Worm (Caenorhabditis elegans) whole organism, L4 larva: Measurements from ENCODE around the gene cpi-1.
A peak's percentile ranks its signal among the peaks of the same experiment; 100 is the strongest.

ENCODE experiments used
- D1046.2 ChIP-seq: fragments of 200-800 bp; sonication (Bioruptor generic); IDR thresholded peaks from 2 replicates; pipeline ENCODE4 v1.3.6; 2022; ENCODE audit warnings: missing genetic modification characterization, missing compliant biosample characterization
- T20F7.1 ChIP-seq: fragments of 200-800 bp; sonication (Bioruptor generic); optimal IDR thresholded peaks from 2 replicates; lab custom pipeline; 2018; ENCODE audit warnings: mild to moderate bottlenecking, missing genetic modification characterization, missing compliant biosample characterization
- arid-1 ChIP-seq: fragments of 200-800 bp; sonication (Bioruptor generic); conservative IDR thresholded peaks from 2 replicates; pipeline ENCODE4 v1.3.6; 2022; ENCODE audit warnings: missing genetic modification reagents, missing genetic modification characterization, missing compliant biosample characterization
- attf-4 ChIP-seq: sonication (generic microtip); optimal IDR thresholded peaks from 3 replicates; lab custom pipeline; 2017; ENCODE audit warnings: missing biosample characterization, missing genetic modification characterization
- ceh-28 ChIP-seq: fragments of 150-350 bp; optimal IDR thresholded peaks from 2 replicates; lab custom pipeline; 2014; ENCODE audit warnings: missing biosample characterization, missing genetic modification reagents, missing genetic modification characterization
- ceh-82 ChIP-seq: sonication (generic microtip); optimal IDR thresholded peaks from 2 replicates; lab custom pipeline; 2017; ENCODE audit warnings: missing biosample characterization, missing genetic modification characterization
- cey-2 ChIP-seq: sonication (generic microtip); optimal IDR thresholded peaks from 3 replicates; lab custom pipeline; 2017; ENCODE audit warnings: missing genetic modification characterization, mild to moderate bottlenecking, missing compliant biosample characterization, antibody characterized with exemption, borderline replicate concordance; ENCODE audit not compliant: insufficient read depth
- daf-16 ChIP-seq, 3 experiments: sonication (generic microtip); optimal IDR thresholded peaks; 2 replicates each; lab custom pipeline; 2016 to 2017; ENCODE audit warnings: missing genetic modification characterization in 3 of 3, missing genetic modification reagents in 3 of 3, mild to moderate bottlenecking in 2 of 3, missing compliant biosample characterization in 2 of 3, missing biosample characterization in 1 of 3, moderate library complexity in 1 of 3
- daf-8 ChIP-seq: fragments of 200-800 bp; sonication (Bioruptor generic); IDR thresholded peaks from 2 replicates; pipeline ENCODE4 v1.3.6; 2022; ENCODE audit warnings: missing genetic modification characterization, missing compliant biosample characterization
- dmd-8 ChIP-seq: fragments of 200-800 bp; sonication (Bioruptor generic); IDR thresholded peaks from 2 replicates; pipeline ENCODE4 v1.3.6; 2022; ENCODE audit warnings: missing genetic modification characterization, missing compliant biosample characterization
- egl-43 ChIP-seq: fragments of 200-800 bp; sonication (Bioruptor generic); IDR thresholded peaks from 2 replicates; pipeline ENCODE4 v1.3.6; 2022; ENCODE audit warnings: missing genetic modification reagents, missing genetic modification characterization, missing compliant biosample characterization
- hif-1 ChIP-seq, 2 experiments: sonication (generic microtip); optimal IDR thresholded peaks; 2 replicates each; lab custom pipeline; 2016 to 2017; ENCODE audit warnings: missing compliant biosample characterization in 2 of 2, missing genetic modification characterization in 2 of 2, missing genetic modification reagents in 2 of 2, missing genotype in 2 of 2, mild to moderate bottlenecking in 1 of 2
- hmg-1.1 ChIP-seq: fragments of 200-800 bp; sonication (Bioruptor generic); IDR thresholded peaks from 2 replicates; pipeline ENCODE4 v1.3.6; 2022; ENCODE audit warnings: missing genetic modification reagents, missing genetic modification characterization, missing compliant biosample characterization
- jun-1 ChIP-seq: fragments of 150-350 bp; optimal IDR thresholded peaks from 2 replicates; lab custom pipeline; 2014; ENCODE audit warnings: missing biosample characterization, missing genetic modification reagents, missing genetic modification characterization
- lim-7 ChIP-seq: fragments of 200-800 bp; sonication (Bioruptor generic); IDR thresholded peaks from 2 replicates; pipeline ENCODE4 v1.3.6; 2022; ENCODE audit warnings: missing genetic modification characterization, missing compliant biosample characterization
- lin-1 ChIP-seq: fragments of 200-800 bp; sonication (Bioruptor generic); IDR thresholded peaks from 2 replicates; pipeline ENCODE4 v1.3.6; 2022; ENCODE audit warnings: missing genetic modification reagents, missing genetic modification characterization, missing compliant biosample characterization
- lin-15B ChIP-seq: fragments of 150-350 bp; sonication (generic microtip); optimal IDR thresholded peaks from 3 replicates; lab custom pipeline; 2014; ENCODE audit warnings: missing biosample characterization, missing genetic modification characterization
- lin-29 ChIP-seq: fragments of 200-800 bp; sonication (Bioruptor generic); IDR thresholded peaks from 2 replicates; pipeline ENCODE4 v1.3.6; 2022; ENCODE audit warnings: missing genetic modification reagents, missing genetic modification characterization, missing compliant biosample characterization
- nhr-10 ChIP-seq: fragments of 150-350 bp; optimal IDR thresholded peaks from 2 replicates; lab custom pipeline; 2014; ENCODE audit warnings: missing biosample characterization, missing genetic modification characterization
- nhr-41 ChIP-seq: fragments of 200-800 bp; sonication (Bioruptor generic); IDR thresholded peaks from 2 replicates; pipeline ENCODE4 v1.3.6; 2022; ENCODE audit warnings: missing genetic modification reagents, missing genetic modification characterization, missing compliant biosample characterization
- nhr-42 ChIP-seq: fragments of 200-800 bp; sonication (Bioruptor generic); IDR thresholded peaks from 2 replicates; pipeline ENCODE4 v1.3.6; 2022; ENCODE audit warnings: missing genetic modification characterization, missing compliant biosample characterization
- nhr-6 ChIP-seq: fragments of 150-350 bp; optimal IDR thresholded peaks from 2 replicates; lab custom pipeline; 2014; ENCODE audit warnings: missing biosample characterization, missing genetic modification characterization
- nhr-76 ChIP-seq: fragments of 150-350 bp; optimal IDR thresholded peaks from 2 replicates; lab custom pipeline; 2014; ENCODE audit warnings: missing biosample characterization, missing genetic modification characterization
- snpc-1.2 ChIP-seq: fragments of 200-800 bp; sonication (Bioruptor generic); IDR thresholded peaks from 2 replicates; pipeline ENCODE4 v1.3.6; 2022; ENCODE audit warnings: missing genetic modification reagents, missing genetic modification characterization, missing compliant biosample characterization
- spr-1 ChIP-seq: sonication (generic microtip); optimal IDR thresholded peaks from 2 replicates; lab custom pipeline; 2016; ENCODE audit warnings: mild to moderate bottlenecking, missing genetic modification characterization, missing compliant biosample characterization
- tra-1 ChIP-seq: fragments of 200-800 bp; sonication (Bioruptor generic); IDR thresholded peaks from 2 replicates; pipeline ENCODE4 v1.3.6; 2022; ENCODE audit warnings: missing genetic modification reagents, missing genetic modification characterization, missing compliant biosample characterization
- unc-130 ChIP-seq: sonication (generic microtip); optimal IDR thresholded peaks from 2 replicates; lab custom pipeline; 2016; ENCODE audit warnings: missing genetic modification reagents, missing genetic modification characterization, missing compliant biosample characterization
- unc-62 ChIP-seq, 3 experiments: fragments of 150-350 bp in 1 of 3; sonication (generic microtip); optimal IDR thresholded peaks in 2 of 3; peaks in 1 of 3; 1 replicate in 1 of 3; 2 replicates in 2 of 3; lab custom pipeline; 2014 to 2017; ENCODE audit warnings: missing biosample characterization in 3 of 3, missing genetic modification characterization in 3 of 3, missing genetic modification reagents in 3 of 3, missing genotype in 1 of 3
- zfp-2 ChIP-seq: sonication (generic microtip); optimal IDR thresholded peaks from 2 replicates; lab custom pipeline; 2016; ENCODE audit warnings: mild to moderate bottlenecking, missing genetic modification characterization, missing compliant biosample characterization
- zfp-3 ChIP-seq: fragments of 200-800 bp; sonication (Bioruptor generic); conservative IDR thresholded peaks from 2 replicates; pipeline ENCODE4 v1.3.6; 2022; ENCODE audit warnings: missing genetic modification reagents, missing genetic modification characterization, missing compliant biosample characterization
- ztf-7 ChIP-seq: fragments of 150-350 bp; optimal IDR thresholded peaks from 2 replicates; lab custom pipeline; 2014; ENCODE audit warnings: missing biosample characterization, missing genetic modification characterization

The cpi-1 gene

DNA sequence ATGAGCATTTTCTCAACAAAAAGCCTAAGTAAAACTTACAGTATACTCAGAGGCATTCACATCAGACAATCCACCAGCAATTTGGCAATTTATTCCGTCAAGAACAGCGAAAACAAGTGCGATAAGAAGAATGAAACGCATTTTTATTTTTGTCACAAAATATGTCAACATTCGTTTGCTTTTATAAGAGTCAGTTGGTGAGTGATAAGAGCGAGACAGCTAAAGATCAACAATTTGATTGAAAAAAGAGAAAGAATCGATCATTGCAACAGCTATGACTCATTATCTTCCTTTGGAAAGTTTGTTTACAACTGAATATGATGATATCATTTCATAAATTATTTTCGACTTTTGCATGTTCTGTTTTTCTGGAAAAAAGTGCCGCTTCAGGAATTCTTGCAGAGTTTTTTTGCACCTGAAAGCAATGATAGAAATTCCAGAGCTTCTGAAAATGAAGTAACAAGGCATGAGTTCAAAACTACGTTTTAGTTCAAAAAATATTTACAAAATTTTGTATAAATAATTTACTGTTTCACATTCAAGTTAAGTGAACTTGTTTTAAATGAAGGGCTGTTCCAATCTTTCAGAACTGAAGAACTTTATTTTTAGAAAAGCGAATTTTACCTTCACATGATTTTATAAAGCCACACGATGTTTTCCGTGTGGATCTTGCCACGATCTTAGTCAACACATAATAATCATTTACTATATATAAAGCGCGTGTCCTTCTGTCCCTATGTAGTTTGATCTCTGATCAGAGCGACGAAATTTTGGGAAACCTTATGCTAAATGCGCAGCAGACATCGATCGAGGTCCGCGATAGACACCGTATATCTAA is at the start of gene cpi-1 (continued):
- TF ChIP-seq arid-1 (GFP tag; lab: Robert Waterston, UW) (no peak), nhr-41 (no peak), lin-15B (no peak), zfp-2 (tag; lab: Kevin White, UChicago) (no peak), lim-7 (GFP tag; lab: Robert Waterston, UW) (no peak)

DNA sequence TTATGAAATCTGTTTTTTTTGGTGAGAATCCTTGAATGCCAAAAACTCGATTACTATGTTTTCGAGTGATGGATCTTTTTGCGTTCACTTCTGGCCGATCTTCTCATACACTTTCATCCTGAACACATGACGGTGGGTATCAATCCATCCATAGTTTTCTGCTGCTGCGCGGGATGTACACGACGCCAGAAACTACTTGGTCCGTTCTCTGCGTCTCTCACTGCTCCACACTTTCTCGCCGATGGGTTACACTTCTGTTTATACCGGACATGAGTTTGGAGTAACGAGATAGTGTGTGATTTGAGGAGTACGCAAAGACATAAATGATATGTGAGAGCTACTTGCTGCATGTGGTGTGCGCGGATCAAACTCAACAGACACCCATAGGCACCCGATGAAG is 47.2 kb upstream of the cpi-1 start:
- TF ChIP-seq unc-62 (GFP tag; optimal IDR thresholded peaks at IDR 0.05 in 1 of 2; lab: Kevin White, UChicago) (peak in 1 of 2 experiments; percentile 35), unc-62 (tag; optimal IDR thresholded peaks at IDR 0.05; lab: Kevin White, UChicago) (no peak), zfp-2 (tag; lab: Kevin White, UChicago) (no peak), T20F7.1 (GFP tag; lab: Kevin White, UChicago) (no peak), ceh-28 (no peak), zfp-3 (no peak), hif-1 (tag; optimal IDR thresholded peaks at IDR 0.05; lab: Kevin White, UChicago) (no peak), nhr-42 (GFP tag; lab: Robert Waterston, UW) (no peak), nhr-10 (no peak)
- TF ChIP-seq, all 104 proteins: peak for 1

DNA sequence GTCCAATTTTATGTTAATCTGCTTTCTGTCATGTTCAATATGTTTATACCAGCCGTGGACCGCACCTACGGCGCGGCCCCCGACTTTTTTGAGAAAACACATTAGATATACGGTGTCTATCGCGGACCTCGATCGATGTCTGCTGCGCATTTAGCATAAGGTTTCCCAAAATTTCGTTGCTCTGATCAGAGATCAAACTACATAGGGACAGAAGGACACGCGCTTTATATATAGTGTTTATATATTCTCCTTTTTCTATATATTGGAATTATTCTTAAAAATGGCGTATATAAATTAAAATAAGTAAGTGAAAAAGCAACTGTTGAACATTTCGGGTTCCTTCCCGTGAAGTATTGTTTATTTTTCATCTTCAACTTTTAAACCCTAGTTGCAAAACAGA is 46.8 kb upstream of the cpi-1 start:
- TF ChIP-seq snpc-1.2 (GFP tag; lab: Robert Waterston, UW): peak; percentile 71; the same call in 1 of the 2 replicates

DNA sequence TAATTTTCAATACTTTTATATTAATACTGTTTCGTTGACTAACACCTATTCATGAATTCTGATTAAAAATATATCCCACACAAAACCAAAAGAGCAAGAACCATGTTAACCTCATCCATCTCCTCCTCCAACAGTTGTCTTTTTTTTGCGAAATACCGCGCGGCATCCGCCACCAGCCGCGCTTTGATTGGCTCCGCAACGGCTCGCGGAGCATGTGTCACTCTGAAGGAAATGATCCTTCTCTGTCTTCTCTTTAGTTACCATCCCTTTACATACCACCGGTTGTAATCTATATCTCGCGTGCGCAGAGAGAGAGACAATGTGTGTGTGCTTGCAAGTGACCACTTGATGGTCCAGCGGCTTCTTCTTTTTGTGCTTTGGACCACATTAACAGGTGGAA is 42.1 kb upstream of the cpi-1 start:
- TF ChIP-seq ztf-7 (tag; lab: Kevin White, UChicago): no peak
- no peak for TF ChIP-seq jun-1 (tag; lab: Kevin White, UChicago)
- TF ChIP-seq unc-62 (GFP tag; optimal IDR thresholded peaks at IDR 0.05 in 1 of 2; lab: Kevin White, UChicago): peak in 1 of 2 experiments; percentile 28
- no peak for TF ChIP-seq unc-62 (tag; optimal IDR thresholded peaks at IDR 0.05; lab: Kevin White, UChicago)
- TF ChIP-seq nhr-10: no peak
- no peak for TF ChIP-seq unc-130 (GFP tag; lab: Kevin White, UChicago)
- TF ChIP-seq ceh-82: no peak
- TF ChIP-seq hmg-1.1 (GFP tag; lab: Robert Waterston, UW): no peak
- TF ChIP-seq lin-1 (GFP tag; lab: Robert Waterston, UW): no peak

DNA sequence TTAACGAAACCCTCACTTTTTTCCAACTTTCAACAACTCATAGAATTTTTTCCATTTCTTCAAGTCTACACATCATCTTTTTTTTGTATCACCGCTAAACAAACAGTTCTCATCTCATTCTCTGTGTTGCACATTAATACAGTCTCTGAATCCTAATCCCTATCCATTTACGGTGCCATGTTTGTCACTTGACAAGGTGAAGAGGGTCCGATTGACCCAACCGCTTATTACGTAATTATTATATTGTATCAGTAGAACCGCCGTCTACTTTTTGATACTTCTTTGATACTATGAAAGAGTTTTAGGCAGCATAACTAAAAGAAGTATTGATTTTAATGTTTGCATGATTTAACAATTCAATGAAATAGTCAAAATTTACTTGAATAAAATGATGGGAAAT is 41.2 kb upstream of the cpi-1 start:
- no peak for TF ChIP-seq ztf-7 (tag; lab: Kevin White, UChicago)
- TF ChIP-seq daf-8: no peak
- TF ChIP-seq attf-4 (tag; lab: Kevin White, UChicago): no peak
- TF ChIP-seq T20F7.1 (GFP tag; lab: Kevin White, UChicago): no peak
- no peak for TF ChIP-seq nhr-6
- TF ChIP-seq nhr-10: no peak
- TF ChIP-seq nhr-76 (tag; lab: Kevin White, UChicago): no peak
- TF ChIP-seq D1046.2 (GFP tag; lab: Robert Waterston, UW): no peak
- no peak for TF ChIP-seq spr-1 (tag; lab: Kevin White, UChicago)
- TF ChIP-seq dmd-8 (GFP tag; lab: Robert Waterston, UW): no peak
- TF ChIP-seq lin-29 (GFP tag; lab: Robert Waterston, UW): no peak
- no peak for TF ChIP-seq daf-16 (GFP tag; optimal IDR thresholded peaks at IDR 0.05; lab: Kevin White, UChicago)
- TF ChIP-seq daf-16 (tag; optimal IDR thresholded peaks at IDR 0.05; lab: Kevin White, UChicago): no peak
- TF ChIP-seq cey-2: no peak

DNA sequence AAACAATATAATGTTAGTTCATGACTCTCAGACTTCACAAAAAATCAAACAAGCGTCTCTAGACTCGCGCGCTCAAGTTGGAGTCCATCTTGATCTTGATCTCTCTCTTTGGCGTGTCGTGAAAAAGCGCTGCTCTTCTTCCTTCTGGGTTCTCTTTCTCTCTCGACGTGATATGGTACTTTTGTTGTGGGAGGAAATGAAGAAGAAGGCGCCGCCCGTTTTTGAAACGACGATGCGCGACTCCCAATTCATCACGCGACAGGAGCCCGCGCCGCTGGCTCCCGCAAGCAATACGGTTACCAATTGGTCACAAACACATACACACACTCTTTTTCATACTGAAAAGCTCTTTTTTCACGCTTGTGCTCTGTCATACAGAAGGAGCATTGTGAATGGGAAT is 37.0 kb upstream of the cpi-1 start:
- TF ChIP-seq tra-1 (no peak), egl-43 (GFP tag; lab: Robert Waterston, UW) (no peak)
